Worm (Caenorhabditis elegans) whole organism, L2 larva: Measurements from ENCODE around the gene txdc-9.

Experiments
- C34F6.9 ChIP-seq: fragments of 150-350 bp; optimal IDR thresholded peaks from 2 replicates; lab custom pipeline; 2014; ENCODE audit warnings: missing biosample characterization, missing genetic modification characterization
- F13H6.1 ChIP-seq: sonication (generic microtip); optimal IDR thresholded peaks from 2 replicates; lab custom pipeline; 2016; ENCODE audit warnings: missing genetic modification characterization, missing compliant biosample characterization
- R02D3.7 ChIP-seq: fragments of 150-350 bp; optimal IDR thresholded peaks from 2 replicates; lab custom pipeline; 2014; ENCODE audit warnings: missing biosample characterization, missing genetic modification characterization
- Y55F3AM.14 ChIP-seq: fragments of 200-800 bp; sonication (Bioruptor generic); optimal IDR thresholded peaks from 2 replicates; lab custom pipeline; 2018; ENCODE audit warnings: mild to moderate bottlenecking, missing genetic modification characterization, missing compliant biosample characterization
- ZK546.5 ChIP-seq: sonication (generic microtip); optimal IDR thresholded peaks from 2 replicates; lab custom pipeline; 2017; ENCODE audit warnings: missing biosample characterization, missing genetic modification characterization
- alr-1 ChIP-seq: fragments of 150-350 bp; optimal IDR thresholded peaks from 2 replicates; lab custom pipeline; 2014; ENCODE audit warnings: missing biosample characterization, missing genetic modification characterization
- aly-2 ChIP-seq: fragments of 150-350 bp; optimal IDR thresholded peaks from 2 replicates; lab custom pipeline; 2014; ENCODE audit warnings: missing biosample characterization, missing genetic modification characterization
- ama-1 ChIP-seq: fragments of 150-350 bp; optimal IDR thresholded peaks from 2 replicates; lab custom pipeline; 2018; ENCODE audit warnings: inconsistent platforms
- blmp-1 ChIP-seq: sonication (generic microtip); optimal IDR thresholded peaks from 2 replicates; lab custom pipeline; 2017; ENCODE audit warnings: missing genetic modification characterization, mild to moderate bottlenecking, missing compliant biosample characterization, antibody characterized with exemption, moderate library complexity; ENCODE audit not compliant: insufficient read depth
- ceh-16 ChIP-seq: fragments of 150-350 bp; optimal IDR thresholded peaks from 2 replicates; lab custom pipeline; 2014; ENCODE audit warnings: missing biosample characterization, missing genetic modification characterization
- ceh-82 ChIP-seq: fragments of 150-350 bp; optimal IDR thresholded peaks from 2 replicates; lab custom pipeline; 2014; ENCODE audit warnings: missing biosample characterization, missing genetic modification characterization
- crh-2 ChIP-seq: sonication (generic microtip); optimal IDR thresholded peaks from 2 replicates; lab custom pipeline; 2017; ENCODE audit warnings: missing biosample characterization, missing genetic modification characterization
- dmd-4 ChIP-seq: sonication (generic microtip); optimal IDR thresholded peaks from 2 replicates; lab custom pipeline; 2017; ENCODE audit warnings: missing biosample characterization, missing genetic modification characterization
- egl-27 ChIP-seq: sonication (generic microtip); optimal IDR thresholded peaks from 3 replicates; lab custom pipeline; 2017; ENCODE audit warnings: missing biosample characterization, missing genetic modification reagents, missing genetic modification characterization
- elt-1 ChIP-seq: fragments of 150-350 bp; optimal IDR thresholded peaks from 2 replicates; lab custom pipeline; 2014; ENCODE audit warnings: missing biosample characterization, missing genetic modification characterization
- elt-3 ChIP-seq: sonication (generic microtip); optimal IDR thresholded peaks from 2 replicates; lab custom pipeline; 2017; ENCODE audit warnings: missing biosample characterization, missing genetic modification characterization
- fos-1 ChIP-seq: fragments of 150-350 bp; optimal IDR thresholded peaks from 2 replicates; lab custom pipeline; 2014; ENCODE audit warnings: missing biosample characterization, missing genetic modification characterization
- gmeb-1 ChIP-seq: fragments of 150-350 bp; optimal IDR thresholded peaks from 2 replicates; lab custom pipeline; 2014; ENCODE audit warnings: missing biosample characterization, missing genetic modification characterization
- lin-11 ChIP-seq: fragments of 150-350 bp; sonication (generic microtip); optimal IDR thresholded peaks from 2 replicates; lab custom pipeline; 2014; ENCODE audit warnings: missing biosample characterization, missing genetic modification characterization, inconsistent platforms, mixed read lengths
- lin-13 ChIP-seq: fragments of 150-350 bp; optimal IDR thresholded peaks from 2 replicates; lab custom pipeline; 2014; ENCODE audit warnings: missing biosample characterization, missing genetic modification reagents, missing genetic modification characterization
- lin-39 ChIP-seq: fragments of 150-350 bp; optimal IDR thresholded peaks from 2 replicates; lab custom pipeline; 2014; ENCODE audit warnings: missing biosample characterization, missing genetic modification reagents, missing genetic modification characterization
- lsy-2 ChIP-seq, 2 experiments: fragments of 150-350 bp in 1 of 2; sonication (generic microtip) in 1 of 2; optimal IDR thresholded peaks; 2 replicates each; lab custom pipeline; 2014 to 2017; ENCODE audit warnings: missing biosample characterization in 2 of 2, missing genetic modification characterization in 2 of 2
- mab-5 ChIP-seq: fragments of 150-350 bp; optimal IDR thresholded peaks from 2 replicates; lab custom pipeline; 2014; ENCODE audit warnings: missing biosample characterization, missing genetic modification characterization
- mbf-1 ChIP-seq: sonication (generic microtip); optimal IDR thresholded peaks from 2 replicates; lab custom pipeline; 2017; ENCODE audit warnings: missing biosample characterization, missing genetic modification characterization
- mdl-1 ChIP-seq, 2 experiments: fragments of 150-350 bp in 1 of 2; sonication (generic microtip) in 1 of 2; optimal IDR thresholded peaks; 2 replicates each; lab custom pipeline; 2017; ENCODE audit warnings: missing biosample characterization in 2 of 2, missing genetic modification characterization in 2 of 2
- nhr-10 ChIP-seq: sonication (generic microtip); optimal IDR thresholded peaks from 2 replicates; lab custom pipeline; 2017; ENCODE audit warnings: missing biosample characterization, missing genetic modification characterization
- nhr-11 ChIP-seq: fragments of 150-350 bp; optimal IDR thresholded peaks from 2 replicates; lab custom pipeline; 2014; ENCODE audit warnings: missing biosample characterization, missing genetic modification characterization
- nhr-12 ChIP-seq: fragments of 150-350 bp; optimal IDR thresholded peaks from 2 replicates; lab custom pipeline; 2014; ENCODE audit warnings: missing biosample characterization, missing genetic modification characterization
- nhr-129 ChIP-seq: fragments of 150-350 bp; optimal IDR thresholded peaks from 2 replicates; lab custom pipeline; 2014; ENCODE audit warnings: missing biosample characterization, missing genetic modification characterization
- nhr-21 ChIP-seq: fragments of 150-350 bp; optimal IDR thresholded peaks from 2 replicates; lab custom pipeline; 2014; ENCODE audit warnings: missing biosample characterization, missing genetic modification characterization
- nhr-23 ChIP-seq: fragments of 150-350 bp; optimal IDR thresholded peaks from 2 replicates; lab custom pipeline; 2014; ENCODE audit warnings: missing biosample characterization, missing genetic modification reagents, missing genetic modification characterization
- nhr-237 ChIP-seq: fragments of 150-350 bp; optimal IDR thresholded peaks from 2 replicates; lab custom pipeline; 2014; ENCODE audit warnings: missing biosample characterization, missing genetic modification characterization
- nhr-25 ChIP-seq: fragments of 150-350 bp; sonication (generic microtip); optimal IDR thresholded peaks from 3 replicates; lab custom pipeline; 2014; ENCODE audit warnings: missing biosample characterization, missing genetic modification characterization
- nhr-6 ChIP-seq: fragments of 150-350 bp; optimal IDR thresholded peaks from 2 replicates; lab custom pipeline; 2014; ENCODE audit warnings: missing biosample characterization, missing genetic modification characterization
- nhr-77 ChIP-seq: fragments of 150-350 bp; optimal IDR thresholded peaks from 2 replicates; lab custom pipeline; 2014; ENCODE audit warnings: missing biosample characterization, missing genetic modification characterization
- peb-1 ChIP-seq: fragments of 150-350 bp; optimal IDR thresholded peaks from 2 replicates; lab custom pipeline; 2014; ENCODE audit warnings: missing biosample characterization, missing genetic modification characterization
- sem-4 ChIP-seq: fragments of 150-350 bp; optimal IDR thresholded peaks from 2 replicates; lab custom pipeline; 2014; ENCODE audit warnings: missing biosample characterization, missing genetic modification reagents, missing genetic modification characterization
- skn-1 ChIP-seq: sonication (generic microtip); optimal IDR thresholded peaks from 2 replicates; lab custom pipeline; 2017; ENCODE audit warnings: missing biosample characterization, missing genetic modification characterization
- sma-3 ChIP-seq: sonication (generic microtip); optimal IDR thresholded peaks from 2 replicates; lab custom pipeline; 2016; ENCODE audit warnings: missing genetic modification reagents, missing genetic modification characterization, missing compliant biosample characterization
- sma-9 ChIP-seq, 2 experiments: fragments of 150-350 bp in 1 of 2; sonication (generic microtip) in 1 of 2; optimal IDR thresholded peaks; 2 replicates each; lab custom pipeline; 2014 to 2016; ENCODE audit warnings: missing genetic modification characterization in 2 of 2, mild to moderate bottlenecking in 1 of 2, missing biosample characterization in 1 of 2, missing compliant biosample characterization in 1 of 2, missing genetic modification reagents in 1 of 2, moderate library complexity in 1 of 2
- snpc-4 ChIP-seq: fragments of 150-350 bp; optimal IDR thresholded peaks from 2 replicates; lab custom pipeline; 2014; ENCODE audit warnings: missing biosample characterization, missing genetic modification characterization
- unc-39 ChIP-seq: fragments of 150-350 bp; optimal IDR thresholded peaks from 2 replicates; lab custom pipeline; 2014; ENCODE audit warnings: missing biosample characterization, missing genetic modification characterization
- unc-55 ChIP-seq: fragments of 150-350 bp; sonication (generic microtip); optimal IDR thresholded peaks from 3 replicates; lab custom pipeline; 2014; ENCODE audit warnings: missing biosample characterization, missing genetic modification reagents, missing genetic modification characterization
- unc-62 ChIP-seq: fragments of 150-350 bp; optimal IDR thresholded peaks from 2 replicates; lab custom pipeline; 2014; ENCODE audit warnings: missing biosample characterization, missing genetic modification reagents, missing genetic modification characterization
- zag-1 ChIP-seq: fragments of 150-350 bp; optimal IDR thresholded peaks from 2 replicates; lab custom pipeline; 2014; ENCODE audit warnings: missing biosample characterization, missing genetic modification characterization
- ztf-1 ChIP-seq: fragments of 200-800 bp; sonication (Bioruptor generic); conservative IDR thresholded peaks from 2 replicates; pipeline ENCODE4 v1.3.6; 2022; ENCODE audit warnings: missing genetic modification characterization, missing compliant biosample characterization
- ztf-11 ChIP-seq: sonication (generic microtip); optimal IDR thresholded peaks from 2 replicates; lab custom pipeline; 2017; ENCODE audit warnings: missing biosample characterization, missing genetic modification characterization
- ztf-4 ChIP-seq: fragments of 150-350 bp; optimal IDR thresholded peaks from 2 replicates; lab custom pipeline; 2014; ENCODE audit warnings: missing biosample characterization, missing genetic modification characterization

Gene txdc-9

ce11 chrIII:6431766-6432228, at the start of gene txdc-9, which contains the start of gene mrps-17:
txdc-9 (plus strand) TSS chrIII:6432178.
mrps-17 (minus strand) TSS chrIII:6431798.
- peak; percentile 60 for TF ChIP-seq fos-1 (tag; lab: Kevin White, UChicago)
- TF ChIP-seq ztf-11 (tag; lab: Kevin White, UChicago): no peak
- TF ChIP-seq nhr-6 (tag; lab: Kevin White, UChicago): peak; percentile 58
- no peak for TF ChIP-seq aly-2 (tag; lab: Kevin White, UChicago)
- TF ChIP-seq mbf-1: no peak
- TF ChIP-seq zag-1 (tag; lab: Kevin White, UChicago): peak; percentile 31
- TF ChIP-seq lin-39 (tag; lab: Kevin White, UChicago): no peak
- peak; percentile 97 for TF ChIP-seq unc-55
- TF ChIP-seq snpc-4 (tag; lab: Kevin White, UChicago): no peak
- TF ChIP-seq nhr-25 (tag; lab: Kevin White, UChicago): no peak
- no peak for TF ChIP-seq ceh-82 (tag; lab: Kevin White, UChicago)
- peak; percentile 94 for TF ChIP-seq alr-1
- TF ChIP-seq mab-5 (tag; lab: Kevin White, UChicago): peak; percentile 64
- peak; percentile 67 to 90 for TF ChIP-seq lsy-2 (tag; optimal IDR thresholded peaks at IDR 0.05; lab: Kevin White, UChicago)
- no peak for TF ChIP-seq elt-3 (tag; lab: Kevin White, UChicago)
- no peak for TF ChIP-seq mdl-1 (tag; optimal IDR thresholded peaks at IDR 0.05; lab: Kevin White, UChicago)
- no peak for TF ChIP-seq ceh-16 (tag; lab: Kevin White, UChicago)
- no peak for TF ChIP-seq blmp-1
- TF ChIP-seq nhr-12 (tag; lab: Kevin White, UChicago): no peak
- TF ChIP-seq nhr-11 (tag; lab: Kevin White, UChicago): peak; percentile 6
- TF ChIP-seq sma-9 (GFP tag; optimal IDR thresholded peaks at IDR 0.05; lab: Kevin White, UChicago): peak; percentile 75
- no peak for TF ChIP-seq sma-9 (tag; optimal IDR thresholded peaks at IDR 0.05; lab: Kevin White, UChicago)
- TF ChIP-seq nhr-129: peak; percentile 74
- TF ChIP-seq nhr-21 (tag; lab: Kevin White, UChicago): peak; percentile 47
- peak; percentile 38 for TF ChIP-seq ztf-4 (tag; lab: Kevin White, UChicago)
- TF ChIP-seq R02D3.7 (tag; lab: Kevin White, UChicago): no peak
- peak; percentile 13 for TF ChIP-seq egl-27
- TF ChIP-seq F13H6.1 (tag; lab: Kevin White, UChicago): peak; percentile 60
- TF ChIP-seq peb-1 (tag; lab: Kevin White, UChicago): no peak
- TF ChIP-seq unc-62 (GFP tag; lab: Kevin White, UChicago): no peak
- TF ChIP-seq nhr-237 (tag; lab: Kevin White, UChicago): no peak
- no peak for TF ChIP-seq ama-1
- peak; percentile 89 for TF ChIP-seq crh-2
- TF ChIP-seq Y55F3AM.14 (GFP tag; lab: Kevin White, UChicago): no peak
- no peak for TF ChIP-seq elt-1
- TF ChIP-seq gmeb-1: peak; percentile 71
- peak; percentile 65 for TF ChIP-seq sma-3 (GFP tag; lab: Kevin White, UChicago)
- TF ChIP-seq unc-39: no peak
- TF ChIP-seq nhr-77 (tag; lab: Kevin White, UChicago): no peak
- peak; percentile 83 for TF ChIP-seq sem-4 (tag; lab: Kevin White, UChicago)
- no peak for TF ChIP-seq skn-1 (tag; lab: Kevin White, UChicago)
- no peak for TF ChIP-seq nhr-10 (tag; lab: Kevin White, UChicago)
- no peak for TF ChIP-seq nhr-23 (tag; lab: Kevin White, UChicago)
- TF ChIP-seq C34F6.9 (tag; lab: Kevin White, UChicago): peak; percentile 97
- TF ChIP-seq ZK546.5 (tag; lab: Kevin White, UChicago): no peak
- peak; percentile 37 for TF ChIP-seq lin-11
- no peak for TF ChIP-seq ztf-1 (GFP tag; lab: Robert Waterston, UW)
- TF ChIP-seq lin-13 (GFP tag; lab: Kevin White, UChicago): no peak
- TF ChIP-seq dmd-4 (tag; lab: Kevin White, UChicago): no peak
